Worm (Caenorhabditis elegans) whole organism, young adult: ENCODE results near the gene T25E4.2.

Experiments
- B0035.1 ChIP-seq: sonication (generic microtip); optimal IDR thresholded peaks from 2 replicates; lab custom pipeline; 2016; ENCODE audit warnings: missing genetic modification characterization, mild to moderate bottlenecking, missing compliant biosample characterization, missing genotype, missing genetic modification reagents
- F10E7.11 ChIP-seq: sonication (generic microtip); optimal IDR thresholded peaks from 2 replicates; lab custom pipeline; 2017; ENCODE audit warnings: mild to moderate bottlenecking, missing genetic modification characterization, moderate library complexity, missing compliant biosample characterization
- F39B2.1 ChIP-seq: fragments of 200-800 bp; sonication (Bioruptor generic); IDR thresholded peaks from 2 replicates; pipeline ENCODE4 v1.3.6; 2022; ENCODE audit warnings: missing genetic modification reagents, missing genetic modification characterization, missing compliant biosample characterization
- F57A8.1 ChIP-seq: fragments of 200-800 bp; sonication (Bioruptor generic); optimal IDR thresholded peaks from 2 replicates; lab custom pipeline; 2018; ENCODE audit warnings: mild to moderate bottlenecking, missing genetic modification characterization, moderate library complexity, missing compliant biosample characterization
- T07F8.4 ChIP-seq: sonication (generic microtip); optimal IDR thresholded peaks from 2 replicates; lab custom pipeline; 2016; ENCODE audit warnings: mild to moderate bottlenecking, missing genetic modification characterization, moderate library complexity, missing compliant biosample characterization
- T26A5.8 ChIP-seq: sonication (generic microtip); optimal IDR thresholded peaks from 2 replicates; lab custom pipeline; 2016; ENCODE audit warnings: missing genetic modification characterization, missing compliant biosample characterization
- Y53F4B.3 ChIP-seq: fragments of 200-800 bp; sonication (Bioruptor generic); IDR thresholded peaks from 2 replicates; pipeline ENCODE4 v1.3.6; 2022; ENCODE audit warnings: missing genetic modification reagents, missing genetic modification characterization, missing compliant biosample characterization
- Y56A3A.18 ChIP-seq: fragments of 200-800 bp; sonication (Bioruptor generic); IDR thresholded peaks from 2 replicates; pipeline ENCODE4 v1.3.6; 2022; ENCODE audit warnings: missing genetic modification reagents, missing genetic modification characterization, missing compliant biosample characterization
- Y67H2A.10 ChIP-seq: fragments of 200-800 bp; sonication (Bioruptor generic); conservative IDR thresholded peaks from 2 replicates; pipeline ENCODE4 v1.3.6; 2022; ENCODE audit warnings: missing genetic modification reagents, missing genetic modification characterization, missing compliant biosample characterization
- Y95B8A.8 ChIP-seq: fragments of 200-800 bp; sonication (Bioruptor generic); IDR thresholded peaks from 2 replicates; pipeline ENCODE4 v1.3.6; 2022; ENCODE audit warnings: missing genetic modification reagents, missing genetic modification characterization, missing compliant biosample characterization
- ZK185.1 ChIP-seq: sonication (generic microtip); optimal IDR thresholded peaks from 2 replicates; lab custom pipeline; 2016; ENCODE audit warnings: mild to moderate bottlenecking, missing genetic modification characterization, missing compliant biosample characterization; ENCODE audit not compliant: poor library complexity, severe bottlenecking
- akir-1 ChIP-seq: fragments of 200-800 bp; sonication (Bioruptor generic); optimal IDR thresholded peaks from 2 replicates; lab custom pipeline; 2018; ENCODE audit warnings: mild to moderate bottlenecking, missing genetic modification characterization, moderate library complexity, missing compliant biosample characterization
- aptf-2 ChIP-seq: fragments of 200-800 bp; sonication (Bioruptor generic); conservative IDR thresholded peaks from 2 replicates; pipeline ENCODE4 v1.3.6; 2022; ENCODE audit warnings: missing genetic modification reagents, missing genetic modification characterization, missing compliant biosample characterization
- athp-1 ChIP-seq: sonication (generic microtip); optimal IDR thresholded peaks from 2 replicates; lab custom pipeline; 2017; ENCODE audit warnings: mild to moderate bottlenecking, missing genetic modification characterization, missing compliant biosample characterization
- attf-6 ChIP-seq: fragments of 200-800 bp; sonication (Bioruptor generic); IDR thresholded peaks from 2 replicates; pipeline ENCODE4 v1.3.6; 2022; ENCODE audit warnings: missing genetic modification reagents, missing genetic modification characterization, missing compliant biosample characterization
- cebp-1 ChIP-seq, 2 experiments: fragments of 200-800 bp in 1 of 2; sonication (Bioruptor generic) in 1 of 2; sonication (generic microtip) in 1 of 2; IDR thresholded peaks in 1 of 2; optimal IDR thresholded peaks in 1 of 2; 2 replicates each; pipeline versions ENCODE4 v1.3.6 to Lab custom; 2017 to 2022; ENCODE audit warnings: missing compliant biosample characterization in 2 of 2, missing genetic modification characterization in 2 of 2, mild to moderate bottlenecking in 1 of 2, missing genetic modification reagents in 1 of 2, moderate library complexity in 1 of 2
- ceh-40 ChIP-seq: fragments of 200-800 bp; sonication (Bioruptor generic); IDR thresholded peaks from 2 replicates; pipeline ENCODE4 v1.3.6; 2022; ENCODE audit warnings: missing genetic modification characterization, missing compliant biosample characterization
- die-1 ChIP-seq: sonication (generic microtip); optimal IDR thresholded peaks from 2 replicates; lab custom pipeline; 2016; ENCODE audit warnings: missing genotype, mild to moderate bottlenecking, missing genetic modification characterization, missing compliant biosample characterization
- egl-44 ChIP-seq: fragments of 200-800 bp; sonication (Bioruptor generic); IDR thresholded peaks from 2 replicates; pipeline ENCODE4 v1.3.6; 2022; ENCODE audit warnings: missing genetic modification reagents, missing genetic modification characterization, missing compliant biosample characterization
- ekl-4 ChIP-seq: fragments of 200-800 bp; sonication (Bioruptor generic); IDR thresholded peaks from 2 replicates; pipeline ENCODE4 v1.3.6; 2022; ENCODE audit warnings: missing genetic modification reagents, missing genetic modification characterization, missing compliant biosample characterization
- ets-4 ChIP-seq: fragments of 200-800 bp; sonication (Bioruptor generic); optimal IDR thresholded peaks from 2 replicates; lab custom pipeline; 2018; ENCODE audit warnings: mild to moderate bottlenecking, missing genetic modification characterization, missing compliant biosample characterization
- him-1 ChIP-seq: sonication (generic microtip); optimal IDR thresholded peaks from 2 replicates; lab custom pipeline; 2016; ENCODE audit warnings: missing genotype, missing genetic modification reagents, missing genetic modification characterization, missing compliant biosample characterization
- hlh-26 ChIP-seq: fragments of 200-800 bp; sonication (Bioruptor generic); conservative IDR thresholded peaks from 2 replicates; pipeline ENCODE4 v1.3.6; 2022; ENCODE audit warnings: missing genetic modification reagents, missing genetic modification characterization, missing compliant biosample characterization
- hrde-1 ChIP-seq: sonication (generic microtip); optimal IDR thresholded peaks from 2 replicates; lab custom pipeline; 2016; ENCODE audit warnings: missing genetic modification characterization, mild to moderate bottlenecking, missing compliant biosample characterization, moderate library complexity, missing genotype, missing genetic modification reagents, borderline replicate concordance
- lin-35 ChIP-seq, 3 experiments: fragments of 150-350 bp in 2 of 3; sonication (generic microtip) in 1 of 3; optimal IDR thresholded peaks; 2 replicates each; lab custom pipeline; 2014 to 2018; ENCODE audit warnings: missing biosample characterization in 3 of 3, missing genetic modification characterization in 3 of 3, missing genetic modification reagents in 3 of 3
- lin-40 ChIP-seq: sonication (generic microtip); optimal IDR thresholded peaks from 2 replicates; lab custom pipeline; 2016; ENCODE audit warnings: missing genetic modification characterization, mild to moderate bottlenecking, missing compliant biosample characterization, missing genotype, missing genetic modification reagents
- lin-54 ChIP-seq: fragments of 200-800 bp; sonication (Bioruptor generic); optimal IDR thresholded peaks from 2 replicates; lab custom pipeline; 2018; ENCODE audit warnings: mild to moderate bottlenecking, missing genetic modification characterization, missing compliant biosample characterization
- lir-1 ChIP-seq: fragments of 200-800 bp; sonication (Bioruptor generic); conservative IDR thresholded peaks from 2 replicates; pipeline ENCODE4 v1.3.6; 2022; ENCODE audit warnings: missing genetic modification reagents, missing genetic modification characterization, missing compliant biosample characterization
- lsl-1 ChIP-seq: fragments of 200-800 bp; sonication (Bioruptor generic); optimal IDR thresholded peaks from 2 replicates; lab custom pipeline; 2018; ENCODE audit warnings: mild to moderate bottlenecking, missing genetic modification characterization, moderate library complexity, missing compliant biosample characterization
- lsy-27 ChIP-seq: sonication (generic microtip); optimal IDR thresholded peaks from 2 replicates; lab custom pipeline; 2017; ENCODE audit warnings: missing genetic modification characterization, mild to moderate bottlenecking, missing compliant biosample characterization, antibody characterized with exemption, missing genotype, borderline replicate concordance; ENCODE audit not compliant: insufficient read depth
- madf-6 ChIP-seq: fragments of 200-800 bp; sonication (Bioruptor generic); IDR thresholded peaks from 2 replicates; pipeline ENCODE4 v1.3.6; 2022; ENCODE audit warnings: missing genetic modification reagents, missing genetic modification characterization, missing compliant biosample characterization
- madf-8 ChIP-seq: fragments of 200-800 bp; sonication (Bioruptor generic); conservative IDR thresholded peaks from 2 replicates; pipeline ENCODE4 v1.3.6; 2022; ENCODE audit warnings: missing genetic modification reagents, missing genetic modification characterization, missing compliant biosample characterization
- mes-4 ChIP-seq: sonication (generic microtip); optimal IDR thresholded peaks from 2 replicates; lab custom pipeline; 2016; ENCODE audit warnings: missing genotype, missing genetic modification characterization, missing compliant biosample characterization
- nfyb-1 ChIP-seq: fragments of 200-800 bp; sonication (Bioruptor generic); IDR thresholded peaks from 2 replicates; pipeline ENCODE4 v1.3.6; 2022; ENCODE audit warnings: missing genetic modification reagents, missing genetic modification characterization, missing compliant biosample characterization
- nhr-120 ChIP-seq: fragments of 200-800 bp; sonication (Bioruptor generic); IDR thresholded peaks from 2 replicates; pipeline ENCODE4 v1.3.6; 2022; ENCODE audit warnings: missing genetic modification characterization, missing compliant biosample characterization
- nhr-179 ChIP-seq: sonication (generic microtip); optimal IDR thresholded peaks from 2 replicates; lab custom pipeline; 2016; ENCODE audit warnings: mild to moderate bottlenecking, missing genetic modification characterization, missing compliant biosample characterization
- pbrm-1 ChIP-seq: fragments of 200-800 bp; sonication (Bioruptor generic); IDR thresholded peaks from 2 replicates; pipeline ENCODE4 v1.3.6; 2022; ENCODE audit warnings: missing genetic modification reagents, missing genetic modification characterization, missing compliant biosample characterization
- rec-8 ChIP-seq, 2 experiments: sonication (generic microtip); optimal IDR thresholded peaks; 2 replicates each; lab custom pipeline; 2016; ENCODE audit warnings: mild to moderate bottlenecking in 2 of 2, missing genetic modification characterization in 2 of 2, missing genetic modification reagents in 2 of 2, missing genotype in 2 of 2, missing biosample characterization in 1 of 2, missing compliant biosample characterization in 1 of 2, moderate library complexity in 1 of 2
- repo-1 ChIP-seq: sonication (generic microtip); optimal IDR thresholded peaks from 2 replicates; lab custom pipeline; 2017; ENCODE audit warnings: mild to moderate bottlenecking, missing genetic modification characterization, missing compliant biosample characterization
- snpc-3.4 ChIP-seq: sonication (generic microtip); optimal IDR thresholded peaks from 2 replicates; lab custom pipeline; 2017; ENCODE audit warnings: missing genetic modification characterization, mild to moderate bottlenecking, missing compliant biosample characterization, antibody characterized with exemption, moderate library complexity, missing genotype, missing genetic modification reagents
- tbx-9 ChIP-seq: sonication (generic microtip); optimal IDR thresholded peaks from 2 replicates; lab custom pipeline; 2016; ENCODE audit warnings: borderline replicate concordance, missing genetic modification characterization, inconsistent platforms, missing compliant biosample characterization
- tlf-1 ChIP-seq: fragments of 200-800 bp; sonication (Bioruptor generic); optimal IDR thresholded peaks from 2 replicates; lab custom pipeline; 2018; ENCODE audit warnings: mild to moderate bottlenecking, missing genetic modification characterization, missing compliant biosample characterization
- zfh-2 ChIP-seq: fragments of 200-800 bp; sonication (Bioruptor generic); conservative IDR thresholded peaks from 2 replicates; pipeline ENCODE4 v1.3.6; 2022; ENCODE audit warnings: missing genetic modification reagents, missing genetic modification characterization, missing compliant biosample characterization
- ztf-28 ChIP-seq: fragments of 200-800 bp; sonication (Bioruptor generic); IDR thresholded peaks from 2 replicates; pipeline ENCODE4 v1.3.6; 2022; ENCODE audit warnings: missing genetic modification reagents, missing genetic modification characterization, missing compliant biosample characterization
- ztf-6 ChIP-seq: fragments of 200-800 bp; sonication (Bioruptor generic); IDR thresholded peaks from 2 replicates; pipeline ENCODE4 v1.3.6; 2022; ENCODE audit warnings: missing genetic modification reagents, missing genetic modification characterization, missing compliant biosample characterization

Gene T25E4.2

ce11 chrII:5599326-5600044 lies 17.3 kb upstream of the T25E4.2 start, which contains the start of gene C17G10.10 (continued):
- TF ChIP-seq pbrm-1 (GFP tag; lab: Robert Waterston, UW) (peak; percentile 89), ceh-40 (GFP tag; lab: Robert Waterston, UW) (no peak), F10E7.11 (tag; lab: Kevin White, UChicago) (no peak), madf-8 (peak; percentile 45), ets-4 (GFP tag; lab: Kevin White, UChicago) (no peak), attf-6 (GFP tag; lab: Robert Waterston, UW) (peak; percentile 89), cebp-1 (GFP tag; IDR thresholded peaks at IDR 0.05; lab: Robert Waterston, UW) (no peak), cebp-1 (tag; optimal IDR thresholded peaks at IDR 0.05; lab: Kevin White, UChicago) (no peak), lin-35 (GFP tag; optimal IDR thresholded peaks at IDR 0.05; lab: Kevin White, UChicago) (peak in 1 of 3 experiments; percentile 38), ztf-28 (GFP tag; lab: Robert Waterston, UW) (no peak), egl-44 (GFP tag; lab: Robert Waterston, UW) (0 out of 2 replicates have a peak, but pooled peaks have one; percentile 13), rec-8 (tag; optimal IDR thresholded peaks at IDR 0.05; lab: Kevin White, UChicago) (no peak), lir-1 (GFP tag; lab: Robert Waterston, UW) (no peak), tbx-9 (tag; lab: Kevin White, UChicago) (no peak), F57A8.1 (GFP tag; lab: Kevin White, UChicago) (no peak), madf-6 (GFP tag; lab: Robert Waterston, UW) (peak; percentile 81), lin-40 (tag; lab: Kevin White, UChicago) (peak; percentile 75), repo-1 (tag; lab: Kevin White, UChicago) (peak; percentile 78), him-1 (peak; percentile 94), aptf-2 (no peak), hlh-26 (no peak), T26A5.8 (tag; lab: Kevin White, UChicago) (no peak), Y53F4B.3 (GFP tag; lab: Robert Waterston, UW) (no peak), nfyb-1 (GFP tag; lab: Robert Waterston, UW) (peak; percentile 89), akir-1 (no peak), nhr-179 (no peak), snpc-3.4 (tag; lab: Kevin White, UChicago) (peak; percentile 97), mes-4 (tag; lab: Kevin White, UChicago) (no peak), F39B2.1 (GFP tag; lab: Robert Waterston, UW) (0 out of 2 replicates have a peak, but pooled peaks have one; percentile 37), nhr-120 (GFP tag; lab: Robert Waterston, UW) (no peak), lsy-27 (tag; lab: Kevin White, UChicago) (no peak), Y95B8A.8 (GFP tag; lab: Robert Waterston, UW) (0 out of 2 replicates have a peak, but pooled peaks have one; percentile 61), T07F8.4 (tag; lab: Kevin White, UChicago) (no peak), ztf-6 (no peak), athp-1 (tag; lab: Kevin White, UChicago) (no peak), ekl-4 (peak; percentile 73; the same call in 1 of the 2 replicates)

ce11 chrII:5596247-5596646 lies 14.0 kb upstream of the T25E4.2 start, which contains the start of gene C17G10.1:
C17G10.1 (plus strand) TSS chrII:5596547.
- no peak for TF ChIP-seq rec-8 (tag; optimal IDR thresholded peaks at IDR 0.05; lab: Kevin White, UChicago)
- no peak for TF ChIP-seq tlf-1 (GFP tag; lab: Kevin White, UChicago)
- TF ChIP-seq B0035.1 (tag; lab: Kevin White, UChicago): no peak
- TF ChIP-seq lsl-1 (GFP tag; lab: Kevin White, UChicago): no peak
- TF ChIP-seq mes-4 (tag; lab: Kevin White, UChicago): no peak
- TF ChIP-seq Y67H2A.10 (GFP tag; lab: Robert Waterston, UW): no peak
- TF ChIP-seq die-1 (tag; lab: Kevin White, UChicago): no peak
- no peak for TF ChIP-seq pbrm-1 (GFP tag; lab: Robert Waterston, UW)
- no peak for TF ChIP-seq hrde-1 (tag; lab: Kevin White, UChicago)
- TF ChIP-seq lin-54: no peak
- no peak for TF ChIP-seq ztf-28 (GFP tag; lab: Robert Waterston, UW)
- TF ChIP-seq lin-35 (GFP tag; optimal IDR thresholded peaks at IDR 0.05; lab: Kevin White, UChicago): no peak
- no peak for TF ChIP-seq zfh-2 (GFP tag; lab: Robert Waterston, UW)
- TF ChIP-seq ZK185.1 (tag; lab: Kevin White, UChicago): no peak
- TF ChIP-seq Y56A3A.18 (GFP tag; lab: Robert Waterston, UW): no peak
